Fruit fly (Drosophila melanogaster) whole organism, adult: ENCODE measurements around the gene CG18262.

Experiments used
- CG12768 ChIP-seq: fragments of 200-800 bp; sonication (Bioruptor generic); optimal IDR thresholded peaks from 2 replicates; lab custom pipeline; 2017; ENCODE audit warnings: missing biosample characterization, missing genetic modification characterization, mild to moderate bottlenecking, moderate library complexity, missing genetic modification reagents
- CG7045 ChIP-seq: fragments of 200-800 bp; sonication (Bioruptor generic); optimal IDR thresholded peaks from 2 replicates; lab custom pipeline; 2017; ENCODE audit warnings: missing biosample characterization, mild to moderate bottlenecking, missing genetic modification characterization
- kay ChIP-seq: fragments of 200-800 bp; sonication (Bioruptor generic); peaks from one replicate; lab custom pipeline; 2016; ENCODE audit warnings: missing biosample characterization, missing genetic modification characterization, borderline replicate concordance

DNA sequence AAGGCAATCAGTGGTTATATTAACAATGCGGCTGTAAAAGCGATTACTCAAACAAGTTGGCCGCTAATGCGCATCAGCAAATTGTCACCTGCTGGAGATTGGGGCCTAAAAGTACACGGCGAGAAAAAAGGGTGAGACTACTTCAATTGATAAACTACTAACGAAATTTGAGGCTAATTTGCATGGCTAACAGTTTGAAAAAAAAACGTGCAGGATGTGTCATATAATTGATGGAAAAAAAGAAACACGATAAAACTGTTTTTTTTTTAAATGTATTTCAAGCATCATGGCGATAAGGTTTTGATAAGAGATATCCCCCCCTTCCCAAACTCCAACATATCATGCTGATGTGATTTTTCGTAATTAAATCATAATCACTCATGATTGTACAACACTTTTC is 40.0 kb upstream of the CG18262 start:
- no peak for TF ChIP-seq kay (GFP tag; lab: Kevin White, UChicago)
- peak; percentile 15 for TF ChIP-seq CG7045 (GFP tag; lab: Kevin White, UChicago)
- TF ChIP-seq CG12768 (GFP tag; lab: Kevin White, UChicago) = no peak
